Worm (Caenorhabditis elegans): ENCODE data around the gene Y75B8A.23.

The Y75B8A.23 gene

DNA sequence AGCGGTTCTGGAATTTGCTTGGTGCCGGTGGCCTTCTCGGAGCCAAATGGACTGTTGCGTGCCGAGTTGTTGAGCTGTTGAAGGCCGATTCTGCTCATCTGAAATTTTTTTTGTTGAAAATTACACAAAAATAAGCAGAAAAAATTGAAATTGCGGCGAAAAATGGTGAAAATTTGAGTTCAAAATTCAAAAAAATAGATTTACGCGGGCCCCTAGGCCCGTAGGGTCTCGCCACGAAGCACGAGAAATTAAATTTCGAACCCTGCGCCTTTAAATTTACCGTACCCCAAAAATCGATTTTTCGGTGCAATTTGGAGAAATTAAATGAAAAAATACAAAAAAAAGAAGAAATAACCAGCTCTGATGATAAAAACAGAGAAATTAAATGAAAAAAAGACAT lies 25.2 kb upstream of the Y75B8A.23 start, which contains the start of gene gmn-1 (continued):
- no peak for TF ChIP-seq let-607 (tag; optimal IDR thresholded peaks at IDR 0.05)
- peak; percentile 83 for TF ChIP-seq ztf-28 (GFP tag; IDR thresholded peaks at IDR 0.05)
- TF ChIP-seq nhr-27 (tag; optimal IDR thresholded peaks at IDR 0.05) = no peak
- no peak for TF ChIP-seq die-1 (tag; optimal IDR thresholded peaks at IDR 0.05)
- peak; percentile 31 for TF ChIP-seq tlf-1 (GFP tag; optimal IDR thresholded peaks at IDR 0.05)
- TF ChIP-seq repo-1 (tag; optimal IDR thresholded peaks at IDR 0.05) = no peak
- TF ChIP-seq akir-1 (GFP tag; optimal IDR thresholded peaks at IDR 0.05) = no peak
- TF ChIP-seq F39B2.1 (GFP tag; IDR thresholded peaks at IDR 0.05) = no peak
- TF ChIP-seq ztf-18 (tag; optimal IDR thresholded peaks at IDR 0.05) = no peak
- TF ChIP-seq let-526 (GFP tag; IDR thresholded peaks at IDR 0.05) = no peak
- no peak for TF ChIP-seq pbrm-1 (GFP tag; IDR thresholded peaks at IDR 0.05)
- no peak for TF ChIP-seq hmg-20 (GFP tag; IDR thresholded peaks at IDR 0.05)
- TF ChIP-seq hrde-1 (tag; optimal IDR thresholded peaks at IDR 0.05; ENCODE audit: borderline replicate concordance) = no peak
- no peak for TF ChIP-seq ztf-3 (GFP tag; optimal IDR thresholded peaks at IDR 0.05)
- no peak for TF ChIP-seq zim-3 (tag; optimal IDR thresholded peaks at IDR 0.05)
- no peak for TF ChIP-seq F52B5.7 (tag; optimal IDR thresholded peaks at IDR 0.05)
- TF ChIP-seq Y53F4B.3 (GFP tag; IDR thresholded peaks at IDR 0.05) = no peak
- no peak for TF ChIP-seq ccch-3 (GFP tag; optimal IDR thresholded peaks at IDR 0.05)
- no peak for TF ChIP-seq bed-1 (GFP tag; IDR thresholded peaks at IDR 0.05)
- no peak for TF ChIP-seq mxl-1 (tag; optimal IDR thresholded peaks at IDR 0.05)
- TF ChIP-seq tbx-9 (tag; optimal IDR thresholded peaks at IDR 0.05; ENCODE audit: borderline replicate concordance) = no peak
- no peak for TF ChIP-seq gei-17 (GFP tag; optimal IDR thresholded peaks at IDR 0.05)
- no peak for TF ChIP-seq ceh-27 (GFP tag; optimal IDR thresholded peaks at IDR 0.05)
- TF ChIP-seq him-1 (tag; optimal IDR thresholded peaks at IDR 0.05) = no peak
- no peak for TF ChIP-seq somi-1 (GFP tag; optimal IDR thresholded peaks at IDR 0.05)
- TF ChIP-seq dpl-1 (GFP tag; optimal IDR thresholded peaks at IDR 0.05) = peak; percentile 72
- TF ChIP-seq F37B4.10 (GFP tag; IDR thresholded peaks at IDR 0.05) = no peak
- TF ChIP-seq ceh-40 (GFP tag; IDR thresholded peaks at IDR 0.05) = no peak
- TF ChIP-seq nhr-179 (tag; optimal IDR thresholded peaks at IDR 0.05) = no peak
- TF ChIP-seq attf-3 (GFP tag; conservative IDR thresholded peaks at IDR 0.05) = no peak
- TF ChIP-seq egl-18 (GFP tag; IDR thresholded peaks at IDR 0.05) = no peak
- no peak for TF ChIP-seq T07F8.4 (tag; optimal IDR thresholded peaks at IDR 0.05)
- no peak for TF ChIP-seq sdz-38 (tag; optimal IDR thresholded peaks at IDR 0.05)
- TF ChIP-seq nfyb-1 (GFP tag; IDR thresholded peaks at IDR 0.05) = no peak
- TF ChIP-seq lag-1 (GFP tag; IDR thresholded peaks at IDR 0.05) = no peak
- TF ChIP-seq C06A6.2 (GFP tag; conservative IDR thresholded peaks at IDR 0.05) = no peak
- no peak for TF ChIP-seq ets-4 (GFP tag; optimal IDR thresholded peaks at IDR 0.05)
- no peak for TF ChIP-seq cebp-1 (GFP tag; IDR thresholded peaks at IDR 0.05)
- no peak for TF ChIP-seq cebp-1 (tag; optimal IDR thresholded peaks at IDR 0.05)
- 0 out of 2 replicates have a peak, but pooled peaks have one; percentile 31 for TF ChIP-seq hsf-1 (GFP tag; IDR thresholded peaks at IDR 0.05)
- no peak for TF ChIP-seq ztf-26 (tag; optimal IDR thresholded peaks at IDR 0.05)
- no peak for TF ChIP-seq C17E4.6 (GFP tag; IDR thresholded peaks at IDR 0.05)
- TF ChIP-seq mcd-1 (GFP tag; IDR thresholded peaks at IDR 0.05) = peak; percentile 76
- TF ChIP-seq unc-62 (GFP tag; optimal IDR thresholded peaks at IDR 0.05) = no peak
- TF ChIP-seq ztf-6 (GFP tag; IDR thresholded peaks at IDR 0.05) = no peak
- TF ChIP-seq F10E7.11 (tag; optimal IDR thresholded peaks at IDR 0.05) = no peak
- TF ChIP-seq mes-4 (tag; optimal IDR thresholded peaks at IDR 0.05) = no peak
- TF ChIP-seq madf-8 (GFP tag; conservative IDR thresholded peaks at IDR 0.05) = peak; percentile 85
- TF ChIP-seq nhr-80 (tag; optimal IDR thresholded peaks at IDR 0.05) = no peak
- no peak for TF ChIP-seq mel-28 (tag; optimal IDR thresholded peaks at IDR 0.05; ENCODE audit: borderline replicate concordance)
- no peak for TF ChIP-seq bed-2 (GFP tag; IDR thresholded peaks at IDR 0.05)

All from whole organism, young adult.